Worm (Caenorhabditis elegans) whole organism, late embryonic: ENCODE measurements around the gene ZK287.1.

Source experiments
- F13H6.1 ChIP-seq: sonication (generic microtip); optimal IDR thresholded peaks from 2 replicates; lab custom pipeline; 2016; ENCODE audit warnings: missing genetic modification characterization, missing compliant biosample characterization
- ama-1 ChIP-seq: fragments of 150-350 bp; optimal IDR thresholded peaks from 2 replicates; lab custom pipeline; 2014
- ceh-30 ChIP-seq: fragments of 150-350 bp; optimal IDR thresholded peaks from 2 replicates; lab custom pipeline; 2014; ENCODE audit warnings: missing biosample characterization, missing genetic modification characterization
- nhr-11 ChIP-seq: fragments of 150-350 bp; optimal IDR thresholded peaks from 2 replicates; lab custom pipeline; 2014; ENCODE audit warnings: missing biosample characterization, missing genetic modification characterization

DNA sequence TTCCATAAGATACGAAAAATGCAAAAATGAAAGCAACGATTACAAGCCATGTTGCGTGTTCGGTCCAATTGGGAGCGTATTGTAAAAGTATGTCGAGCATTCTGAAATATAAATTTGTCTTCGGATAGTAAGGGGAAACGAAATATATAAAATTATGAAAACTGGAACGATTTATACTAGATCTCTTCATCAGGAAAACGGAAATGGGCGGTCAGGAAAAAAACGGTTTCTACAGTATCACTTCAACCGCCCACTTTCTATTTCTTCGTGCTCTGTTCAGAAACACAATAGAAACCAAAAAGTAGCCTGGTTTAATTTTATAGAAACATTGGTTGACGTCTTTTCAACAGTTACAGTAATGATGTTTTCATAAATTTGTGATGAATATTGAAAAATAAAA lies 5.0 kb upstream of the ZK287.1 start, which contains the start of gene pitr-4:
- TF ChIP-seq ama-1 (lab: Kevin White, UChicago) = no peak
- TF ChIP-seq F13H6.1 (tag; lab: Kevin White, UChicago) = no peak
- no peak for TF ChIP-seq nhr-11
- TF ChIP-seq ceh-30 (tag; lab: Kevin White, UChicago) = no peak
